Worm (Caenorhabditis elegans): ENCODE results near the gene gst-20.
"Not testable (repeated sequence)": the region's sequence is repeated elsewhere in the genome, so short reads cannot be mapped to it uniquely, and the experiment has no call there.

- TF ChIP-seq zfp-3 (GFP tag; conservative IDR thresholded peaks at IDR 0.05); mdl-1 (tag; optimal IDR thresholded peaks at IDR 0.05): not testable (repeated sequence)
Observed at ce11 chrII:13654723-13655122, 45.1 kb upstream of the gst-20 start, which contains the start of gene C31C9.9.

Data from whole organism, L4 larva.